Worm (Caenorhabditis elegans): ENCODE results near the gene F31D5.7.

Gene F31D5.7

DNA sequence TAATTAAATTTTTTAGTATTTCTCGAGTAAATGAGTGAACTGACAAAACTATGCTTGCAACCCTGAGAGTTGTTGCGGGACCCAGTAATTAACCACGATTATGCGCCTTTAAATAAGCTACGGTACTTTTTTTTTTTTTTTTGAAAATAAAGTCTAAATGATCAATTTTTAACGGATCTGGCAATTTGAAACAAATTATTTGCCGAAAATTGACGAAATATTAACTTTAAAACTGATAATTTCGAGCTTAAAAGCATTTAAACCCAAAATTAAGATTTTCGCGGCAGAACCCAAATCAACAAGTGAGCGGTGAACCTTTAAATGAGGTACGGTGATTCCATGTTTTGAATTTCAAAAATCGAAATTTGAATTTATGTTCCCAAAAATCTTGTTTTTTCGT, 11.3 kb downstream of the F31D5.7 start (continued):
- TF ChIP-seq snpc-1.1 (tag; optimal IDR thresholded peaks at IDR 0.05; ENCODE audit: insufficient read depth) (no peak), mcd-1 (GFP tag; IDR thresholded peaks at IDR 0.05) (no peak), F49E8.2 (tag; optimal IDR thresholded peaks at IDR 0.05; ENCODE audit: insufficient read depth) (peak; percentile 25), unc-130 (GFP tag; optimal IDR thresholded peaks at IDR 0.05) (no peak), madf-6 (GFP tag; IDR thresholded peaks at IDR 0.05) (peak; percentile 96), atf-7 (tag; optimal IDR thresholded peaks at IDR 0.05) (no peak), lsy-27 (tag; optimal IDR thresholded peaks at IDR 0.05; ENCODE audit: borderline replicate concordance, insufficient read depth) (no peak), F33H1.4 (GFP tag; IDR thresholded peaks at IDR 0.05) (peak; percentile 92), xnd-1 (tag; optimal IDR thresholded peaks at IDR 0.05) (peak; percentile 96), gei-17 (GFP tag; optimal IDR thresholded peaks at IDR 0.05) (no peak), C06A6.2 (GFP tag; conservative IDR thresholded peaks at IDR 0.05) (no peak), hmg-20 (GFP tag; IDR thresholded peaks at IDR 0.05) (no peak), sptf-2 (GFP tag; optimal IDR thresholded peaks at IDR 0.05) (no peak), pha-4 (tag; optimal IDR thresholded peaks at IDR 0.05) (no peak), madf-8 (GFP tag; conservative IDR thresholded peaks at IDR 0.05) (peak; percentile 92), Y56A3A.18 (GFP tag; IDR thresholded peaks at IDR 0.05) (no peak), K12H6.12 (tag; optimal IDR thresholded peaks at IDR 0.05) (no peak), B0019.2 (GFP tag; conservative IDR thresholded peaks at IDR 0.05) (no peak), let-526 (GFP tag; IDR thresholded peaks at IDR 0.05) (no peak), B0035.1 (tag; optimal IDR thresholded peaks at IDR 0.05) (no peak)

DNA sequence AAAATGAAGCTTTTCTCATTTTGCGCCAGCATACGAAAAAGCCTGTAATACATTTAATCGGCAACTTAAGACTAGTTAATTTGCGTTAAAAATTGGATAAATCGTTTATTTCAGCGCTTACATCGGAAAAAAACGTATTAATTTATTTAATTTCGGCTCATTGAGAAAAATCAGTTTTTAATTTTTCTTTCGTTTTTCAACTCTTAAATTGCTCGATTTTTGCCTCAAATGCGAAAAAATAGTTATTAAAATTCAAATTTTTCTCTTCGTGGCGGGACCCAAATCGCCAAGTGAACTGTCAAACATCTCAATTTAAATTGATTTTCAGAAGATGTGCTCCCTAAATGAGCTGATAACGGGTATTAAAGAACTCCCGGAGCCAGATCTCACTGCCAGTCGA, 11.8 kb downstream of the F31D5.7 start, which contains the start of gene C16A11.5:
C16A11.5 (plus strand) TSS at position 323 of the 400 bp plus-strand sequence.
- TF ChIP-seq bed-1 (GFP tag; IDR thresholded peaks at IDR 0.05) (no peak), T07F8.4 (tag; optimal IDR thresholded peaks at IDR 0.05) (no peak), nhr-90 (tag; optimal IDR thresholded peaks at IDR 0.05) (no peak), ceh-27 (GFP tag; optimal IDR thresholded peaks at IDR 0.05) (no peak), F23B12.7 (tag; optimal IDR thresholded peaks at IDR 0.05; ENCODE audit: insufficient read depth) (no peak), nhr-179 (tag; optimal IDR thresholded peaks at IDR 0.05) (no peak), unc-130 (GFP tag; optimal IDR thresholded peaks at IDR 0.05) (no peak), tbp1 (GFP tag; optimal IDR thresholded peaks at IDR 0.05) (no peak), nfyb-1 (GFP tag; IDR thresholded peaks at IDR 0.05) (no peak)

DNA sequence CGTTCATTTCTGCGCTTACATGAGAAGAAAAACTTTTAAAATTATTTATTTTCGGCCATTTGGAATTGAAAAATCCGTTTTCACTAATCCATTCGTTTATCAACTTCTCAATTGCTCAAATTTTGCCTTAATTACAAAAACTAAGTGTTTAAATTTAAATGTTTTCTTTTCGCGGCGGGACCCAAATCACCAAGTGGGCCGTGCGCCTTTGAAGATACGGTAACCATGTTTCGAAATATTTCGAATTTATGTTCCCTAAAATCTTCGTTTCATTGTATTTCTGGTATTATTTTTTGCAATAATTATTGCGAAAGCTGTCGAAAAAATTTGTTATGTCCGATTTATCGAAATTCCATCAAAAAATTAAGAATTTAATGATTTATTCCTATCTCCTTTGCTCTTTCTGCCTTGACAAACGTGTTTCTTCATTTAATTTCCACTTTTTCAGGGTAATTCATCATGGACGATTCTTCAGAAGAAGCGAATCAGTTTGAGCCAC, 15.4 kb downstream of the F31D5.7 start, which contains the start of gene C16A11.4:
C16A11.4 (plus strand) TSS at position 449 of the 499 bp plus-strand sequence.
- peak; percentile 87 for TF ChIP-seq xnd-1 (tag; optimal IDR thresholded peaks at IDR 0.05)
- no peak for TF ChIP-seq aptf-2 (GFP tag; conservative IDR thresholded peaks at IDR 0.05)
- TF ChIP-seq dox-1 (GFP tag; IDR thresholded peaks at IDR 0.05) = peak; percentile 6; the same call in 1 of the 2 replicates
- no peak for TF ChIP-seq nfya-1 (tag; optimal IDR thresholded peaks at IDR 0.05; ENCODE audit: borderline replicate concordance, insufficient read depth)
- no peak for TF ChIP-seq ztf-28 (GFP tag; IDR thresholded peaks at IDR 0.05)
- TF ChIP-seq sea-2 (GFP tag; IDR thresholded peaks at IDR 0.05) = no peak
- peak; percentile 70 for TF ChIP-seq snpc-3.4 (tag; optimal IDR thresholded peaks at IDR 0.05)
- TF ChIP-seq lsl-1 (GFP tag; optimal IDR thresholded peaks at IDR 0.05) = peak; percentile 84
- TF ChIP-seq bed-1 (GFP tag; IDR thresholded peaks at IDR 0.05) = no peak
- peak; percentile 52 for TF ChIP-seq lin-54 (GFP tag; optimal IDR thresholded peaks at IDR 0.05)
- TF ChIP-seq hlh-26 (GFP tag; conservative IDR thresholded peaks at IDR 0.05) = no peak
- peak; percentile 55 for TF ChIP-seq madf-8 (GFP tag; conservative IDR thresholded peaks at IDR 0.05)
- peak; percentile 86 for TF ChIP-seq F33H1.4 (GFP tag; IDR thresholded peaks at IDR 0.05)
- TF ChIP-seq D2030.7 (GFP tag; IDR thresholded peaks at IDR 0.05) = peak; percentile 30; the same call in 1 of the 2 replicates
- no peak for TF ChIP-seq ceh-100 (GFP tag; IDR thresholded peaks at IDR 0.05)
- TF ChIP-seq F49E8.2 (tag; optimal IDR thresholded peaks at IDR 0.05; ENCODE audit: insufficient read depth) = peak; percentile 31
- TF ChIP-seq snpc-4 (GFP tag; optimal IDR thresholded peaks at IDR 0.05) = no peak
- TF ChIP-seq snpc-4 (tag; optimal IDR thresholded peaks at IDR 0.05) = peak in 1 of 4 experiments; percentile 33
- no peak for TF ChIP-seq ceh-58 (GFP tag; IDR thresholded peaks at IDR 0.05)
- peak; percentile 41 for TF ChIP-seq efl-1 (GFP tag; optimal IDR thresholded peaks at IDR 0.05)
- peak; percentile 38 for TF ChIP-seq snpc-1.3 (tag; optimal IDR thresholded peaks at IDR 0.05; ENCODE audit: insufficient read depth)
- TF ChIP-seq madf-6 (GFP tag; IDR thresholded peaks at IDR 0.05) = peak; percentile 86
